Worm (Caenorhabditis elegans) whole organism, early embryonic: ENCODE results near the gene nstp-2.

Source experiments
- F13C5.2 ChIP-seq: sonication (generic microtip); optimal IDR thresholded peaks from 2 replicates; lab custom pipeline; 2017; ENCODE audit warnings: mild to moderate bottlenecking, missing genetic modification characterization, inconsistent platforms, missing compliant biosample characterization
- ama-1 ChIP-seq: fragments of 150-350 bp; optimal IDR thresholded peaks from 2 replicates; lab custom pipeline; 2014
- ceh-36 ChIP-seq: sonication (generic microtip); optimal IDR thresholded peaks from 2 replicates; lab custom pipeline; 2016; ENCODE audit warnings: missing genetic modification characterization, inconsistent platforms, missing compliant biosample characterization
- ets-7 ChIP-seq: sonication (generic microtip); optimal IDR thresholded peaks from 2 replicates; lab custom pipeline; 2016; ENCODE audit warnings: missing genotype, missing genetic modification characterization, missing compliant biosample characterization
- hmg-4 ChIP-seq: fragments of 200-800 bp; sonication (Bioruptor generic); optimal IDR thresholded peaks from 2 replicates; lab custom pipeline; 2018; ENCODE audit warnings: mild to moderate bottlenecking, missing genetic modification characterization, missing compliant biosample characterization
- sea-1 ChIP-seq: fragments of 200-800 bp; sonication (Bioruptor generic); conservative IDR thresholded peaks from 2 replicates; pipeline ENCODE4 v1.3.6; 2022; ENCODE audit warnings: missing genetic modification characterization, missing compliant biosample characterization

- TF ChIP-seq ets-7 (no peak), sea-1 (GFP tag; lab: Robert Waterston, UW) (no peak), ama-1 (lab: Kevin White, UChicago) (no peak), F13C5.2 (tag; lab: Kevin White, UChicago) (no peak), hmg-4 (no peak), ceh-36 (tag; lab: Kevin White, UChicago) (no peak)
These were observed 16.2 kb upstream of the nstp-2 start for ce11 chrIV:6622142-6622541.
